Worm (Caenorhabditis elegans) whole organism, young adult: Measurements from ENCODE around the gene dnj-22.

Experiments
- F23B12.7 ChIP-seq: sonication (generic microtip); optimal IDR thresholded peaks from 2 replicates; lab custom pipeline; 2017; ENCODE audit warnings: missing genetic modification characterization, mild to moderate bottlenecking, missing compliant biosample characterization, antibody characterized with exemption, moderate library complexity; ENCODE audit not compliant: insufficient read depth
- F33H1.4 ChIP-seq: fragments of 200-800 bp; sonication (Bioruptor generic); IDR thresholded peaks from 2 replicates; pipeline ENCODE4 v1.3.6; 2022; ENCODE audit warnings: missing genetic modification reagents, missing genetic modification characterization, missing compliant biosample characterization
- F39B2.1 ChIP-seq: fragments of 200-800 bp; sonication (Bioruptor generic); IDR thresholded peaks from 2 replicates; pipeline ENCODE4 v1.3.6; 2022; ENCODE audit warnings: missing genetic modification reagents, missing genetic modification characterization, missing compliant biosample characterization
- F52B5.7 ChIP-seq: sonication (generic microtip); optimal IDR thresholded peaks from 2 replicates; lab custom pipeline; 2016; ENCODE audit warnings: mild to moderate bottlenecking, missing genetic modification characterization, missing compliant biosample characterization
- F57A8.1 ChIP-seq: fragments of 200-800 bp; sonication (Bioruptor generic); optimal IDR thresholded peaks from 2 replicates; lab custom pipeline; 2018; ENCODE audit warnings: mild to moderate bottlenecking, missing genetic modification characterization, moderate library complexity, missing compliant biosample characterization
- F57C9.4 ChIP-seq: sonication (generic microtip); optimal IDR thresholded peaks from 2 replicates; lab custom pipeline; 2017; ENCODE audit warnings: mild to moderate bottlenecking, missing genetic modification characterization, missing compliant biosample characterization
- Y53F4B.3 ChIP-seq: fragments of 200-800 bp; sonication (Bioruptor generic); IDR thresholded peaks from 2 replicates; pipeline ENCODE4 v1.3.6; 2022; ENCODE audit warnings: missing genetic modification reagents, missing genetic modification characterization, missing compliant biosample characterization
- Y56A3A.18 ChIP-seq: fragments of 200-800 bp; sonication (Bioruptor generic); IDR thresholded peaks from 2 replicates; pipeline ENCODE4 v1.3.6; 2022; ENCODE audit warnings: missing genetic modification reagents, missing genetic modification characterization, missing compliant biosample characterization
- Y79H2A.3 ChIP-seq: fragments of 200-800 bp; sonication (Bioruptor generic); conservative IDR thresholded peaks from 2 replicates; pipeline ENCODE4 v1.3.6; 2022; ENCODE audit warnings: missing genetic modification reagents, missing genetic modification characterization, missing compliant biosample characterization
- ZK185.1 ChIP-seq: sonication (generic microtip); optimal IDR thresholded peaks from 2 replicates; lab custom pipeline; 2016; ENCODE audit warnings: mild to moderate bottlenecking, missing genetic modification characterization, missing compliant biosample characterization; ENCODE audit not compliant: poor library complexity, severe bottlenecking
- akir-1 ChIP-seq: fragments of 200-800 bp; sonication (Bioruptor generic); optimal IDR thresholded peaks from 2 replicates; lab custom pipeline; 2018; ENCODE audit warnings: mild to moderate bottlenecking, missing genetic modification characterization, moderate library complexity, missing compliant biosample characterization
- atf-7 ChIP-seq: sonication (generic microtip); optimal IDR thresholded peaks from 2 replicates; lab custom pipeline; 2017; ENCODE audit warnings: mild to moderate bottlenecking, missing genetic modification characterization, missing compliant biosample characterization
- athp-1 ChIP-seq: sonication (generic microtip); optimal IDR thresholded peaks from 2 replicates; lab custom pipeline; 2017; ENCODE audit warnings: mild to moderate bottlenecking, missing genetic modification characterization, missing compliant biosample characterization
- attf-3 ChIP-seq: fragments of 200-800 bp; sonication (Bioruptor generic); conservative IDR thresholded peaks from 2 replicates; pipeline ENCODE4 v1.3.6; 2022; ENCODE audit warnings: missing genetic modification reagents, missing genetic modification characterization, missing compliant biosample characterization
- cebp-2 ChIP-seq: fragments of 200-800 bp; sonication (Bioruptor generic); IDR thresholded peaks from 2 replicates; pipeline ENCODE4 v1.3.6; 2022; ENCODE audit warnings: missing genetic modification characterization, missing compliant biosample characterization
- die-1 ChIP-seq: sonication (generic microtip); optimal IDR thresholded peaks from 2 replicates; lab custom pipeline; 2016; ENCODE audit warnings: missing genotype, mild to moderate bottlenecking, missing genetic modification characterization, missing compliant biosample characterization
- egl-44 ChIP-seq: fragments of 200-800 bp; sonication (Bioruptor generic); IDR thresholded peaks from 2 replicates; pipeline ENCODE4 v1.3.6; 2022; ENCODE audit warnings: missing genetic modification reagents, missing genetic modification characterization, missing compliant biosample characterization
- egrh-3 ChIP-seq: fragments of 200-800 bp; sonication (Bioruptor generic); IDR thresholded peaks from 2 replicates; pipeline ENCODE4 v1.3.6; 2022; ENCODE audit warnings: missing genetic modification reagents, missing genetic modification characterization, missing compliant biosample characterization
- ekl-4 ChIP-seq: fragments of 200-800 bp; sonication (Bioruptor generic); IDR thresholded peaks from 2 replicates; pipeline ENCODE4 v1.3.6; 2022; ENCODE audit warnings: missing genetic modification reagents, missing genetic modification characterization, missing compliant biosample characterization
- gei-17 ChIP-seq: fragments of 200-800 bp; sonication (Bioruptor generic); optimal IDR thresholded peaks from 2 replicates; lab custom pipeline; 2018; ENCODE audit warnings: mild to moderate bottlenecking, missing genetic modification characterization, missing compliant biosample characterization
- him-1 ChIP-seq: sonication (generic microtip); optimal IDR thresholded peaks from 2 replicates; lab custom pipeline; 2016; ENCODE audit warnings: missing genotype, missing genetic modification reagents, missing genetic modification characterization, missing compliant biosample characterization
- hlh-26 ChIP-seq: fragments of 200-800 bp; sonication (Bioruptor generic); conservative IDR thresholded peaks from 2 replicates; pipeline ENCODE4 v1.3.6; 2022; ENCODE audit warnings: missing genetic modification reagents, missing genetic modification characterization, missing compliant biosample characterization
- hmg-1.2 ChIP-seq: fragments of 200-800 bp; sonication (Bioruptor generic); IDR thresholded peaks from 2 replicates; pipeline ENCODE4 v1.3.6; 2022; ENCODE audit warnings: missing genetic modification reagents, missing genetic modification characterization, missing compliant biosample characterization
- let-607 ChIP-seq, 2 experiments: fragments of 200-800 bp in 1 of 2; sonication (Bioruptor generic) in 1 of 2; sonication (generic microtip) in 1 of 2; optimal IDR thresholded peaks; 2 replicates each; lab custom pipeline; 2016 to 2018; ENCODE audit warnings: mild to moderate bottlenecking in 2 of 2, missing compliant biosample characterization in 2 of 2, missing genetic modification characterization in 2 of 2, moderate library complexity in 2 of 2, missing genotype in 1 of 2
- lin-26 ChIP-seq: fragments of 200-800 bp; sonication (Bioruptor generic); IDR thresholded peaks from 2 replicates; pipeline ENCODE4 v1.3.6; 2022; ENCODE audit warnings: missing genetic modification reagents, missing genetic modification characterization, missing compliant biosample characterization
- lin-35 ChIP-seq, 3 experiments: fragments of 150-350 bp in 2 of 3; sonication (generic microtip) in 1 of 3; optimal IDR thresholded peaks; 2 replicates each; lab custom pipeline; 2014 to 2018; ENCODE audit warnings: missing biosample characterization in 3 of 3, missing genetic modification characterization in 3 of 3, missing genetic modification reagents in 3 of 3
- lsl-1 ChIP-seq: fragments of 200-800 bp; sonication (Bioruptor generic); optimal IDR thresholded peaks from 2 replicates; lab custom pipeline; 2018; ENCODE audit warnings: mild to moderate bottlenecking, missing genetic modification characterization, moderate library complexity, missing compliant biosample characterization
- lsy-27 ChIP-seq: sonication (generic microtip); optimal IDR thresholded peaks from 2 replicates; lab custom pipeline; 2017; ENCODE audit warnings: missing genetic modification characterization, mild to moderate bottlenecking, missing compliant biosample characterization, antibody characterized with exemption, missing genotype, borderline replicate concordance; ENCODE audit not compliant: insufficient read depth
- madf-10 ChIP-seq: sonication (generic microtip); optimal IDR thresholded peaks from 2 replicates; lab custom pipeline; 2016; ENCODE audit warnings: mild to moderate bottlenecking, missing genetic modification characterization, missing compliant biosample characterization
- mcd-1 ChIP-seq: fragments of 200-800 bp; sonication (Bioruptor generic); IDR thresholded peaks from 2 replicates; pipeline ENCODE4 v1.3.6; 2022; ENCODE audit warnings: missing genetic modification reagents, missing genetic modification characterization, missing compliant biosample characterization
- mel-28 ChIP-seq: sonication (generic microtip); optimal IDR thresholded peaks from 2 replicates; lab custom pipeline; 2016; ENCODE audit warnings: borderline replicate concordance, mild to moderate bottlenecking, missing genetic modification characterization, missing compliant biosample characterization
- mes-4 ChIP-seq: sonication (generic microtip); optimal IDR thresholded peaks from 2 replicates; lab custom pipeline; 2016; ENCODE audit warnings: missing genotype, missing genetic modification characterization, missing compliant biosample characterization
- nhr-90 ChIP-seq: sonication (generic microtip); optimal IDR thresholded peaks from 2 replicates; lab custom pipeline; 2016; ENCODE audit warnings: missing genotype, mild to moderate bottlenecking, missing genetic modification characterization, missing compliant biosample characterization
- pbrm-1 ChIP-seq: fragments of 200-800 bp; sonication (Bioruptor generic); IDR thresholded peaks from 2 replicates; pipeline ENCODE4 v1.3.6; 2022; ENCODE audit warnings: missing genetic modification reagents, missing genetic modification characterization, missing compliant biosample characterization
- rpc-1 ChIP-seq, 2 experiments: fragments of 150-350 bp in 1 of 2; sonication (generic microtip) in 1 of 2; optimal IDR thresholded peaks; 2 replicates each; lab custom pipeline; 2014 to 2018; ENCODE audit warnings: missing biosample characterization in 1 of 2, missing genetic modification characterization in 1 of 2, missing genetic modification reagents in 1 of 2, missing genotype in 1 of 2
- sea-2 ChIP-seq: fragments of 200-800 bp; sonication (Bioruptor generic); IDR thresholded peaks from 2 replicates; pipeline ENCODE4 v1.3.6; 2022; ENCODE audit warnings: missing genetic modification characterization, missing compliant biosample characterization
- snpc-3.4 ChIP-seq: sonication (generic microtip); optimal IDR thresholded peaks from 2 replicates; lab custom pipeline; 2017; ENCODE audit warnings: missing genetic modification characterization, mild to moderate bottlenecking, missing compliant biosample characterization, antibody characterized with exemption, moderate library complexity, missing genotype, missing genetic modification reagents
- snpc-4 ChIP-seq, 5 experiments: fragments of 150-350 bp in 1 of 5; sonication (generic microtip) in 4 of 5; optimal IDR thresholded peaks; 2 replicates each; lab custom pipeline; 2014 to 2018; ENCODE audit warnings: missing genetic modification characterization in 5 of 5, missing biosample characterization in 3 of 5, antibody characterized with exemption in 2 of 5, mild to moderate bottlenecking in 2 of 5, missing compliant biosample characterization in 2 of 5, missing genotype in 2 of 5, moderate library complexity in 2 of 5, missing genetic modification reagents in 1 of 5
- somi-1 ChIP-seq: fragments of 200-800 bp; sonication (Bioruptor generic); optimal IDR thresholded peaks from 2 replicates; lab custom pipeline; 2018; ENCODE audit warnings: mild to moderate bottlenecking, missing genetic modification characterization, missing compliant biosample characterization
- sptf-2 ChIP-seq: fragments of 200-800 bp; sonication (Bioruptor generic); optimal IDR thresholded peaks from 2 replicates; lab custom pipeline; 2018; ENCODE audit warnings: mild to moderate bottlenecking, missing genetic modification characterization, missing compliant biosample characterization
- tbx-9 ChIP-seq: sonication (generic microtip); optimal IDR thresholded peaks from 2 replicates; lab custom pipeline; 2016; ENCODE audit warnings: borderline replicate concordance, missing genetic modification characterization, inconsistent platforms, missing compliant biosample characterization
- unc-62 ChIP-seq: fragments of 150-350 bp; optimal IDR thresholded peaks from 2 replicates; lab custom pipeline; 2014; ENCODE audit warnings: missing biosample characterization, missing genetic modification reagents, missing genetic modification characterization
- xnd-1 ChIP-seq: sonication (generic microtip); optimal IDR thresholded peaks from 2 replicates; lab custom pipeline; 2016; ENCODE audit warnings: missing genotype, missing genetic modification reagents, missing genetic modification characterization, missing compliant biosample characterization
- ztf-18 ChIP-seq: sonication (generic microtip); optimal IDR thresholded peaks from 2 replicates; lab custom pipeline; 2016; ENCODE audit warnings: missing genotype, mild to moderate bottlenecking, missing genetic modification characterization, missing compliant biosample characterization
- ztf-28 ChIP-seq: fragments of 200-800 bp; sonication (Bioruptor generic); IDR thresholded peaks from 2 replicates; pipeline ENCODE4 v1.3.6; 2022; ENCODE audit warnings: missing genetic modification reagents, missing genetic modification characterization, missing compliant biosample characterization

The dnj-22 gene

DNA sequence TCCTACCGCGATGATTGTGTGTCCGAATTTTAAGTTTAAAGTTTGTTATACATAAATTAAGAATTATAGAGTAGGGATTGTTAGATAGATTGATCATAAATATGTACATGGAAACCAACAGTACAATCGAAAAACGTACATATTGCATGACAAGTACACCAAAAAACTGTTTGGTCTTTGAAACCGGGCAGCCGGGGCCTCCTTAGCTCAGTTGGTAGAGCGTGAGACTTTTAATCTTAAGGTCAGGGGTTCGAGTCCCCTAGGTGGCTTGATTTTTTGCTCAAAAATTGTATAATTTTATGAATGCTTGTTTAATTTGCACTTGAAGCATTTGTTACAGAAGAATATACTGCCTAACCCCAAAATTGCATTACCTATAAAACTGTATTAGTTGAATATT, 33.2 kb upstream of the dnj-22 start (continued):
- TF ChIP-seq ZK185.1 (tag; lab: Kevin White, UChicago) (no peak), cebp-2 (no peak), F52B5.7 (tag; lab: Kevin White, UChicago) (no peak), hlh-26 (GFP tag; lab: Robert Waterston, UW) (no peak), lsl-1 (GFP tag; lab: Kevin White, UChicago) (peak; percentile 28), sptf-2 (GFP tag; lab: Kevin White, UChicago) (peak; percentile 74), nhr-90 (tag; lab: Kevin White, UChicago) (peak; percentile 56), Y79H2A.3 (GFP tag; lab: Robert Waterston, UW) (0 out of 2 replicates have a peak, but pooled peaks have one; percentile 19), somi-1 (GFP tag; lab: Kevin White, UChicago) (no peak), F23B12.7 (tag; lab: Kevin White, UChicago) (no peak), mcd-1 (GFP tag; lab: Robert Waterston, UW) (no peak), madf-10 (tag; lab: Kevin White, UChicago) (no peak), atf-7 (tag; lab: Kevin White, UChicago) (no peak), lin-26 (GFP tag; lab: Robert Waterston, UW) (peak; percentile 91), egrh-3 (GFP tag; lab: Robert Waterston, UW) (no peak), F33H1.4 (no peak), hmg-1.2 (GFP tag; lab: Robert Waterston, UW) (peak; percentile 60), him-1 (tag; lab: Kevin White, UChicago) (peak; percentile 56), akir-1 (GFP tag; lab: Kevin White, UChicago) (no peak), xnd-1 (tag; lab: Kevin White, UChicago) (no peak), lsy-27 (tag; lab: Kevin White, UChicago) (no peak), rpc-1 (optimal IDR thresholded peaks at IDR 0.05; lab: Kevin White, UChicago) (peak; percentile 48), rpc-1 (tag; optimal IDR thresholded peaks at IDR 0.05; lab: Kevin White, UChicago) (peak; percentile 78), let-607 (tag; optimal IDR thresholded peaks at IDR 0.05; lab: Kevin White, UChicago) (no peak), die-1 (peak; percentile 69), ekl-4 (no peak), snpc-3.4 (tag; lab: Kevin White, UChicago) (peak; percentile 25), snpc-4 (GFP tag; optimal IDR thresholded peaks at IDR 0.05; lab: Kevin White, UChicago) (no peak), snpc-4 (tag; optimal IDR thresholded peaks at IDR 0.05; lab: Kevin White, UChicago) (peak in 1 of 4 experiments; percentile 74), F57C9.4 (tag; lab: Kevin White, UChicago) (no peak), F57A8.1 (GFP tag; lab: Kevin White, UChicago) (peak; percentile 63), pbrm-1 (GFP tag; lab: Robert Waterston, UW) (peak; percentile 50), athp-1 (tag; lab: Kevin White, UChicago) (no peak), ztf-18 (tag; lab: Kevin White, UChicago) (peak; percentile 54), egl-44 (GFP tag; lab: Robert Waterston, UW) (0 out of 2 replicates have a peak, but pooled peaks have one; percentile 34), mel-28 (tag; lab: Kevin White, UChicago) (no peak)
- TF ChIP-seq, all 124 proteins: peak for 26

DNA sequence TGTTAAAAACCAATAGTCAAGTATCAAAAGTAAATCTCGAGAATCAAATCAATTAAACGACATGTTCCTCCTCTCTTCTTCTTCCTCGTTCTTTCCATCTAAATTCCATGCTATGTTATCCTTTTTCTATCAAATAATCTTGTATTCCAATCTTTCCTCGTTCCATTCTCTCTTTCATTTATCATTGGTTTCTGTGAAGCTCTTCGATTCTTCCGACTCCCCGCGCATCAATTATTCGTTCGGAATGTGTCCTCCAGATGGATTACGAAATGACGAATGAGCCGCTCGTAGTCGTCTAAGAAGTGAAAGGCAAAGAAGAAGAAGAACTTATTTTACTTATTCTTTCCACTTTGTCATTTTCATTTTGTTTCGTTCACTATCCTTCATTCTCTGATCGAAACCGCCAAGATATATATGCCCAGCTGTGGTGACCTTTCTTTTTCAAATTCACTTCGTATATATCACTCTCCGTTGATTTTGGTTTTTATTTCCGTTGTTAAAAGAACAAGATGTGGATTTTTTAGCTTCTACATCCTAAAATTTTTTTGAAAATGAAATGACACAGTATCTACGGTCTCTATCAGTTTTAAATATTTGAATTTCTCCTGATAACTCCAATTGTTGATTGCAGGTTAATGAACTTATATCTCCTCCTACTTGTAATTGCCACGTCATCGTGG, 32.5 kb upstream of the dnj-22 start, which contains the start of gene pxn-1:
TSS of gene pxn-1 (plus strand) at position 630 of the 680 bp plus-strand sequence.
- TF ChIP-seq unc-62 (GFP tag; lab: Kevin White, UChicago) (no peak), hlh-26 (GFP tag; lab: Robert Waterston, UW) (no peak), F39B2.1 (GFP tag; lab: Robert Waterston, UW) (no peak), die-1 (no peak), tbx-9 (tag; lab: Kevin White, UChicago) (no peak), sptf-2 (GFP tag; lab: Kevin White, UChicago) (no peak), attf-3 (no peak), lin-35 (GFP tag; optimal IDR thresholded peaks at IDR 0.05; lab: Kevin White, UChicago) (no peak), sea-2 (no peak), Y56A3A.18 (no peak), Y53F4B.3 (GFP tag; lab: Robert Waterston, UW) (no peak), gei-17 (GFP tag; lab: Kevin White, UChicago) (no peak), pbrm-1 (GFP tag; lab: Robert Waterston, UW) (no peak), ztf-28 (GFP tag; lab: Robert Waterston, UW) (no peak), mes-4 (no peak)
